Worm (Caenorhabditis elegans) whole organism, early embryonic: ENCODE measurements around the gene F52B11.5.

Experiments
- B0310.2 ChIP-seq: sonication (generic microtip); optimal IDR thresholded peaks from 2 replicates; lab custom pipeline; 2016; ENCODE audit warnings: mild to moderate bottlenecking, missing genetic modification characterization, missing compliant biosample characterization
- F13C5.2 ChIP-seq: sonication (generic microtip); optimal IDR thresholded peaks from 2 replicates; lab custom pipeline; 2017; ENCODE audit warnings: mild to moderate bottlenecking, missing genetic modification characterization, inconsistent platforms, missing compliant biosample characterization
- aly-1 ChIP-seq: sonication (generic microtip); optimal IDR thresholded peaks from 2 replicates; lab custom pipeline; 2016; ENCODE audit warnings: missing genetic modification characterization, missing compliant biosample characterization
- ama-1 ChIP-seq: fragments of 150-350 bp; optimal IDR thresholded peaks from 2 replicates; lab custom pipeline; 2014
- ceh-13 ChIP-seq: fragments of 200-800 bp; sonication (Bioruptor generic); optimal IDR thresholded peaks from 2 replicates; lab custom pipeline; 2018; ENCODE audit warnings: mild to moderate bottlenecking, missing genetic modification characterization, missing compliant biosample characterization
- ceh-36 ChIP-seq: sonication (generic microtip); optimal IDR thresholded peaks from 2 replicates; lab custom pipeline; 2016; ENCODE audit warnings: missing genetic modification characterization, inconsistent platforms, missing compliant biosample characterization
- ets-7 ChIP-seq: sonication (generic microtip); optimal IDR thresholded peaks from 2 replicates; lab custom pipeline; 2016; ENCODE audit warnings: missing genotype, missing genetic modification characterization, missing compliant biosample characterization
- flt-1 ChIP-seq: fragments of 200-800 bp; sonication (Bioruptor generic); IDR thresholded peaks from 2 replicates; pipeline ENCODE4 v1.3.6; 2022; ENCODE audit warnings: missing genetic modification characterization, missing compliant biosample characterization
- hmbx-1 ChIP-seq: sonication (generic microtip); optimal IDR thresholded peaks from 2 replicates; lab custom pipeline; 2016; ENCODE audit warnings: mild to moderate bottlenecking, missing genetic modification characterization, missing compliant biosample characterization
- hmg-4 ChIP-seq: fragments of 200-800 bp; sonication (Bioruptor generic); optimal IDR thresholded peaks from 2 replicates; lab custom pipeline; 2018; ENCODE audit warnings: mild to moderate bottlenecking, missing genetic modification characterization, missing compliant biosample characterization
- hnd-1 ChIP-seq: sonication (generic microtip); optimal IDR thresholded peaks from 2 replicates; lab custom pipeline; 2016; ENCODE audit warnings: missing genetic modification characterization, missing compliant biosample characterization
- pes-1 ChIP-seq: fragments of 200-800 bp; sonication (Bioruptor generic); IDR thresholded peaks from 2 replicates; pipeline ENCODE4 v1.3.6; 2022; ENCODE audit warnings: missing genetic modification reagents, missing genetic modification characterization, missing compliant biosample characterization
- scrt-1 ChIP-seq: fragments of 200-800 bp; sonication (Bioruptor generic); IDR thresholded peaks from 2 replicates; pipeline ENCODE4 v1.3.6; 2022; ENCODE audit warnings: missing genetic modification characterization, missing compliant biosample characterization
- sea-1 ChIP-seq: fragments of 200-800 bp; sonication (Bioruptor generic); conservative IDR thresholded peaks from 2 replicates; pipeline ENCODE4 v1.3.6; 2022; ENCODE audit warnings: missing genetic modification characterization, missing compliant biosample characterization
- tbx-11 ChIP-seq: fragments of 200-800 bp; sonication (Bioruptor generic); IDR thresholded peaks from 2 replicates; pipeline ENCODE4 v1.3.6; 2022; ENCODE audit warnings: missing genetic modification characterization, missing compliant biosample characterization
- tbx-37 ChIP-seq: fragments of 200-800 bp; sonication (Bioruptor generic); conservative IDR thresholded peaks from 2 replicates; pipeline ENCODE4 v1.3.6; 2022; ENCODE audit warnings: missing genetic modification reagents, missing genetic modification characterization, missing compliant biosample characterization
- tra-4 ChIP-seq: sonication (generic microtip); optimal IDR thresholded peaks from 2 replicates; lab custom pipeline; 2017; ENCODE audit warnings: missing genetic modification characterization, missing compliant biosample characterization

Gene F52B11.5

DNA sequence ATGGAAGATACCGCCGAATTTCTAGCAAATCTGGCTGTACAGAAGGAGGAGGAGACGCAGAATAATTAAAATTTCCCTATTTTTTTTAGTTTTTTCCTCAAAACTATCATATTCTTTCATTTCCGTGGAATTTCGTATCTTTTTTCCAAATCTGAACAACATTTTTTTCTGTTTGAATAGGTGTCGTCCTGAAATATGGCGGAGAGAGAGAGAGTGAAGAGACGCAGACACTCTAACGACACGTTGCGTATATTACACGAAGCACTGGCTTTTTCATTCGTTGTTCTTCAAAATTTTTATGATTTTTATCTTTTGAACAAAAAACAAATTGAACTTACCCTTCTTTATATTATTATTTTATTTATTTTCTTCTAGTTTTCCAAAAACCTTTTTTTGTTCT, 20.1 kb downstream of the F52B11.5 start:
- TF ChIP-seq scrt-1: no peak

ce11 chrIV:14077135-14077534, 25.9 kb downstream of the F52B11.5 start, which contains the start of gene cfp-1:
Gene cfp-1, plus strand, starts transcription at chrIV:14077435.
- TF ChIP-seq ama-1 (lab: Kevin White, UChicago) (no peak), scrt-1 (no peak), pes-1 (GFP tag; lab: Robert Waterston, UW) (no peak), flt-1 (GFP tag; lab: Robert Waterston, UW) (no peak), tbx-37 (no peak)

- no peak for TF ChIP-seq tbx-11 (GFP tag; lab: Robert Waterston, UW)
- TF ChIP-seq ceh-36: no peak
- no peak for TF ChIP-seq sea-1
- TF ChIP-seq pes-1 (GFP tag; lab: Robert Waterston, UW): no peak
- no peak for TF ChIP-seq ceh-13 (GFP tag; lab: Kevin White, UChicago)
Observed at ce11 chrIV:14074456-14074855, 28.6 kb downstream of the F52B11.5 start.

- TF ChIP-seq sea-1 (no peak), tbx-11 (GFP tag; lab: Robert Waterston, UW) (0 out of 2 replicates have a peak, but pooled peaks have one; percentile 57)
Observed at ce11 chrIV:14072011-14072649, 30.9 kb downstream of the F52B11.5 start.

ce11 chrIV:14071466-14071865, 31.6 kb downstream of the F52B11.5 start, which contains the start of gene ccar-1:
Gene ccar-1, plus strand, starts transcription at chrIV:14071548.
- no peak for TF ChIP-seq tbx-37
- TF ChIP-seq ets-7: no peak
- no peak for TF ChIP-seq ceh-36
- 0 out of 2 replicates have a peak, but pooled peaks have one; percentile 63 for TF ChIP-seq sea-1
- peak; percentile 32 for TF ChIP-seq hmg-4
- no peak for TF ChIP-seq hmbx-1 (tag; lab: Kevin White, UChicago)
- no peak for TF ChIP-seq tbx-11 (GFP tag; lab: Robert Waterston, UW)
- TF ChIP-seq scrt-1: no peak

ce11 chrIV:14070992-14071289, 32.1 kb downstream of the F52B11.5 start:
- TF ChIP-seq pes-1 (GFP tag; lab: Robert Waterston, UW) (no peak), ceh-36 (no peak), ama-1 (lab: Kevin White, UChicago) (no peak), ceh-13 (GFP tag; lab: Kevin White, UChicago) (no peak)

DNA sequence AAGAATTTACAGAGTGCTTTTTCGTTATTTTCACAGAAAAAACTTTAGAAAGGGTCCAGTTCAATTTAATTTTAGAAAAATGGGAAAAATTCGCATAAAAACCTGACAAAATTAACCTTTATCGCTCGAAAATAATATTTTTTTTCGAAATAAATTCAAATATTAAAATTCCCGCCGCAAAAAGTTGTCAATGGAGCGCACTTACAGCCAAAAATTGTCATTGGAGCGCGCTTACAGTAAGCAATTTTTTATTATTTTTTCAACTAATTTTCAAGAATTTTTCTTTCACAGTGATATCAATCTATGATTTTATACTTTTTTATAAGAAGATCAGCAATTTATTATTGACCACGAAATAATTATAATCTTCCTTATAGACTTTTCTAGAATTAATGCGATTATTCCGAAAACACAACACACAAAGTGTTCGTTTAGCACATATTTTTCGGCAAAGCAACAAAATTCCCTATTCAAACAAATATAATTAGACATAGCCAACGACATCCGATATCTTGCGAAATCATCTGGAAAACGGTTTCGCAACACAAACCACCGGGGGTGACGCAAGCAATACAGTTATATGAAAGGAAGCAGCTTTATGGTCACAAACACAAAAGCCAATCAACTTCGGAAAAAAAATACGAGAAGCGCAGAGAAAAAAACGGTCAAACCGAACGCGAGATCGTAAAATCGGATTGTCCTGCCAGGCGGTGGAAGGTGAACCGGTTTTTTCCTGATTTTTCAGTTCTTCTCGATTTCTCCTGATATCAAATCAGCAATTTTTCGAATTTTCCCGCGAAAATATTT, 32.6 kb downstream of the F52B11.5 start:
- TF ChIP-seq scrt-1 (no peak), pes-1 (GFP tag; lab: Robert Waterston, UW) (no peak)

DNA sequence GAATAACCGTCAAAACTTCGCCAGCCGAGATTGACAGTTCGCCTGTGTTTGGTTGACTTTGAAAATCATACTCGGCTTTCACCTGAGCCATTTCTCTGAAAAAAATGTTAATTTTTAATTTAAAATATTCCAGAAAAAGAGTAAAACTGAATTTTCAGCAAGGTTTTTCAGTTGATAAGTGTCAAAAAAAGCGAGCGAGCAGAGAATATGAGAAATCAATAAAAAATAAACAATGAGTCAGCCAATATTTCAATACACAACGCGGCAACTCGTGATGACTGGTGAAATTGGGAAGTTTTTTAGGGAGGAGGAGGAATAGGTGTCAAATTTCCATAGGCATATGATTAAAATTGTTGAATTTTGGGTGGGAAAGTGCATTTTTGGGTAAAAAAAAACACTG, 33.3 kb downstream of the F52B11.5 start, which contains the start of gene lst-4:
Gene lst-4, minus strand, starts transcription at position 101 of the 400 bp plus-strand sequence.
- no peak for TF ChIP-seq B0310.2

DNA sequence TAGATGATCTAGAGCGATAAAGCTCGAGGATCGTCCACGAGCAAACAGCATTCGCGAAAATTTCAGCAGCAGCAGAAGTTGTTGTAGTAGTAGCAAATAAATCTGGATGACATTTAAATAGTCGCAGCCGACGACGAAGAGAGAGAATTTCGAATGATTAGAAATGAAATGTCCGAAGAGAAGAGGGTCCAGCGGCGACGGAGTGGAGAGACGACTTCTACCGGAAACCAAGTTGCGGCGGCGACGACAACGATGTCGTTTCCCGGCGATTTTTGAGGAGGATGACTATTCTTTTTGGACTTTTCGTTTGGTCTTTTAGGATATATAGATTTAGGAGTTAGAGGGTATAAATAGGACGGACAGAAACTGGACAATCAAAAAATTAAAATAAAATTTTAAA, 36.6 kb downstream of the F52B11.5 start:
- TF ChIP-seq flt-1 (GFP tag; lab: Robert Waterston, UW): no peak
- TF ChIP-seq hnd-1 (tag; lab: Kevin White, UChicago): no peak
- no peak for TF ChIP-seq ama-1 (lab: Kevin White, UChicago)
- TF ChIP-seq pes-1 (GFP tag; lab: Robert Waterston, UW): no peak
- no peak for TF ChIP-seq ceh-36
- no peak for TF ChIP-seq tbx-11 (GFP tag; lab: Robert Waterston, UW)
- TF ChIP-seq scrt-1: no peak
- TF ChIP-seq hmg-4: no peak
- TF ChIP-seq tra-4 (tag; lab: Kevin White, UChicago): no peak
- no peak for TF ChIP-seq B0310.2
- TF ChIP-seq F13C5.2: no peak
- TF ChIP-seq tbx-37: no peak
- TF ChIP-seq aly-1 (tag; lab: Kevin White, UChicago): no peak

ce11 chrIV:14060612-14061011, 42.4 kb downstream of the F52B11.5 start, which contains the start of gene Y37A1B.4:
Gene Y37A1B.4, minus strand, starts transcription at chrIV:14060712.
- no peak for TF ChIP-seq ceh-36
- TF ChIP-seq aly-1 (tag; lab: Kevin White, UChicago): no peak
- TF ChIP-seq pes-1 (GFP tag; lab: Robert Waterston, UW): no peak
- TF ChIP-seq ama-1 (lab: Kevin White, UChicago): no peak
- no peak for TF ChIP-seq tbx-37
- no peak for TF ChIP-seq tbx-11 (GFP tag; lab: Robert Waterston, UW)
- TF ChIP-seq tra-4 (tag; lab: Kevin White, UChicago): no peak
- no peak for TF ChIP-seq ceh-13 (GFP tag; lab: Kevin White, UChicago)
- TF ChIP-seq hnd-1 (tag; lab: Kevin White, UChicago): no peak
- no peak for TF ChIP-seq sea-1
- no peak for TF ChIP-seq B0310.2
